Fruit fly (Drosophila melanogaster) whole organism, embryonic: ENCODE measurements around the gene Nasp.

ENCODE experiments used
- Bteb2 ChIP-seq: fragments of 200-800 bp; sonication (Bioruptor generic); optimal IDR thresholded peaks from 2 replicates; lab custom pipeline; 2016; ENCODE audit warnings: missing biosample characterization, missing genetic modification characterization
- CG4617 ChIP-seq: fragments of 200-800 bp; sonication (Bioruptor generic); optimal IDR thresholded peaks from 3 replicates; lab custom pipeline; 2016; ENCODE audit warnings: missing biosample characterization, missing genetic modification characterization, borderline replicate concordance
- btn ChIP-seq: fragments of 200-800 bp; sonication (Bioruptor generic); optimal IDR thresholded peaks from 2 replicates; lab custom pipeline; 2016; ENCODE audit warnings: missing biosample characterization, missing genetic modification characterization

DNA sequence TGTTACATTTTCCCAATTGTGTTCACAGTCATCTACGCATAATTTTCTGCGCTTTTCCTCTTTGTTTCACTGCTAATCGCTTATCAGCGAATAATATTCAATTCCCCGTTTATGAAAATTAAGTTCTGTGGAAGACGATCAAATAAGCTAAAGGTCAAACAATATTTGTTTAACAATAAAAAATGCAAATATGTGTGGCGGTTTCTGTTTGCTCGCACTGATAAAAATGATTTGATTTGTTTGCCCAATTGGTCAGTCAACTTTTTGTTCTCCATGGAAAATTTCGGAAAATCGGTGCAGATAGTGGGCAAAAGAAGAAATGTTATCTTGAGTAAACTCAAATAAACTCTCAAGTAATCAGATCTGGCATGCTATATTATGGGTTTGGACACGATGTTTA lies 42.9 kb upstream of the Nasp start:
- TF ChIP-seq CG4617 (GFP tag; lab: Kevin White, UChicago): no peak
- TF ChIP-seq Bteb2: no peak
- no peak for TF ChIP-seq btn (GFP tag; lab: Kevin White, UChicago)
